Fruit fly (Drosophila melanogaster): ENCODE data around the gene bard.

DNA sequence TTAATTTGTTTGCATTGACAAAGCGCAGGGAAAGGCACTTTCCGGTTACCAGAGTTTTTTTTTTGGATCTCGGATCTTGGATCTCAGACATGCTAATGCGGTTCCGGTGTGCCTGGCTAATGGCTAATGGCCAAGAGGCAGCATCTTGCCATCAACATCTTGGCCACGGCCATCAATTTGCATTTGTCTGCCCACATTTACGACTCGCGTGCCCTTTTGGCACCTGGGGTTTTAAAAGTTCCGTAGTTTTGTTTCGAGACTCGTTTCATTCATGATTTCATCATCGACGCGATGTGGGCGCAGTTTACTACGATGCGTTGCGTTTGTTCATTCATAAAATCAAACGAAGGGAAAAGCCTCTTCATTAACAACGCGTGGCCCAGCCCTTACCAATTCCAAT is 25.3 kb downstream of the bard start:
- TF ChIP-seq CG7928 (GFP tag; optimal IDR thresholded peaks at IDR 0.05): no peak
- TF ChIP-seq mirr (GFP tag; optimal IDR thresholded peaks at IDR 0.05): no peak
- TF ChIP-seq CG34422 (GFP tag; IDR thresholded peaks at IDR 0.05): no peak
- TF ChIP-seq CG13287 (GFP tag; IDR thresholded peaks at IDR 0.05; ENCODE audit: partially characterized antibody): no peak
- no peak for TF ChIP-seq Mes4 (GFP tag; optimal IDR thresholded peaks at IDR 0.05)
- TF ChIP-seq CG8478 (optimal IDR thresholded peaks at IDR 0.05): no peak
- TF ChIP-seq Ets65A (GFP tag): no peak
- no peak for TF ChIP-seq BtbVII (GFP tag; optimal IDR thresholded peaks at IDR 0.05)
- no peak for TF ChIP-seq CG17359 (tag; optimal IDR thresholded peaks at IDR 0.05)
- TF ChIP-seq CG13894 (tag; optimal IDR thresholded peaks at IDR 0.05): no peak
- no peak for TF ChIP-seq gsb-n (tag; optimal IDR thresholded peaks at IDR 0.05)
- no peak for TF ChIP-seq nerfin-1 (tag; optimal IDR thresholded peaks at IDR 0.05)
- TF ChIP-seq ftz-f1 (GFP tag; optimal IDR thresholded peaks at IDR 0.05): no peak

All from whole organism, embryonic.